Fruit fly (Drosophila melanogaster): ENCODE measurements around the gene Cyp4ac1.

- TF ChIP-seq tai (GFP tag; optimal IDR thresholded peaks at IDR 0.05) (no peak), fru (GFP tag; optimal IDR thresholded peaks at IDR 0.05) (peak; percentile 26), usp (GFP tag; optimal IDR thresholded peaks at IDR 0.05) (no peak), psq (GFP tag; optimal IDR thresholded peaks at IDR 0.05) (peak; percentile 17), lola (GFP tag; optimal IDR thresholded peaks at IDR 0.05) (no peak), sv (GFP tag; optimal IDR thresholded peaks at IDR 0.05) (no peak), h (GFP tag; optimal IDR thresholded peaks at IDR 0.05) (peak; percentile 17), GATAd (GFP tag; optimal IDR thresholded peaks at IDR 0.05) (no peak), Vsx2 (GFP tag; optimal IDR thresholded peaks at IDR 0.05; ENCODE audit: partially characterized antibody) (no peak), CG9705 (GFP tag; optimal IDR thresholded peaks at IDR 0.05) (no peak), br (GFP tag; optimal IDR thresholded peaks at IDR 0.05) (no peak)
Observed at dm6 chr2L:5247384-5247783, 16.4 kb upstream of the Cyp4ac1 start.
